Fruit fly (Drosophila melanogaster) whole organism, embryonic: Measurements from ENCODE around the gene MFS18.

Experiments
- Abd-B ChIP-seq: fragments of 200-800 bp; sonication (Bioruptor generic); optimal IDR thresholded peaks from 2 replicates; lab custom pipeline; 2018; ENCODE audit warnings: missing biosample characterization, mild to moderate bottlenecking, missing genetic modification characterization, moderate library complexity
- Ada2b ChIP-seq: fragments of 200-800 bp; sonication (Bioruptor generic); IDR thresholded peaks from 2 replicates; pipeline ENCODE4 v1.3.6; 2022; ENCODE audit warnings: missing biosample characterization, missing genetic modification characterization
- CG10321 ChIP-seq: fragments of 200-800 bp; sonication (Bioruptor generic); IDR thresholded peaks from 2 replicates; pipeline ENCODE4 v1.3.6; 2022; ENCODE audit warnings: missing biosample characterization, missing genetic modification characterization
- CG11504 ChIP-seq: fragments of 200-800 bp; sonication (Bioruptor generic); optimal IDR thresholded peaks from 3 replicates; lab custom pipeline; 2019; ENCODE audit warnings: missing biosample characterization, mild to moderate bottlenecking, missing genetic modification characterization, moderate library complexity
- CG14860 ChIP-seq: fragments of 200-800 bp; sonication (Bioruptor generic); IDR thresholded peaks from 3 replicates; pipeline ENCODE4 v1.3.6; 2022; ENCODE audit warnings: missing biosample characterization, missing genetic modification characterization; ENCODE audit not compliant: partially characterized antibody
- CG1602 ChIP-seq: fragments of 200-800 bp; sonication (Bioruptor generic); optimal IDR thresholded peaks from 3 replicates; lab custom pipeline; 2016; ENCODE audit warnings: missing biosample characterization, missing genetic modification characterization
- CG16813 ChIP-seq: fragments of 200-800 bp; sonication (Bioruptor generic); IDR thresholded peaks from 3 replicates; pipeline ENCODE4 v1.3.6; 2022; ENCODE audit warnings: missing biosample characterization, missing genetic modification characterization; ENCODE audit not compliant: partially characterized antibody
- CG17186 ChIP-seq: fragments of 200-800 bp; sonication (Bioruptor generic); optimal IDR thresholded peaks from 3 replicates; lab custom pipeline; 2017; ENCODE audit warnings: missing biosample characterization, missing genetic modification reagents, missing genetic modification characterization
- CG17912 ChIP-seq: fragments of 200-800 bp; sonication (Bioruptor generic); optimal IDR thresholded peaks from 2 replicates; lab custom pipeline; 2018; ENCODE audit warnings: missing biosample characterization, mild to moderate bottlenecking, missing genetic modification characterization
- CG1792 ChIP-seq: fragments of 200-800 bp; sonication (Bioruptor generic); optimal IDR thresholded peaks from 2 replicates; lab custom pipeline; 2016; ENCODE audit warnings: missing biosample characterization, missing genetic modification characterization
- CG2202 ChIP-seq: fragments of 200-800 bp; sonication (Bioruptor generic); optimal IDR thresholded peaks from 2 replicates; lab custom pipeline; 2018; ENCODE audit warnings: missing biosample characterization, mild to moderate bottlenecking, missing genetic modification characterization
- CG30431 ChIP-seq: fragments of 200-800 bp; sonication (Bioruptor generic); optimal IDR thresholded peaks from 2 replicates; lab custom pipeline; 2017; ENCODE audit warnings: missing biosample characterization, missing genetic modification characterization
- CG31224 ChIP-seq: fragments of 200-800 bp; sonication (Bioruptor generic); IDR thresholded peaks from 2 replicates; pipeline ENCODE4 v1.3.6; 2022; ENCODE audit warnings: missing biosample characterization, missing genetic modification characterization
- CG4328 ChIP-seq: fragments of 200-800 bp; sonication (Bioruptor generic); optimal IDR thresholded peaks from 3 replicates; lab custom pipeline; 2017; ENCODE audit warnings: missing biosample characterization, missing genetic modification reagents, missing genetic modification characterization
- CG4404 ChIP-seq: fragments of 200-800 bp; sonication (Bioruptor generic); IDR thresholded peaks from 2 replicates; pipeline ENCODE4 v1.3.6; 2022; ENCODE audit warnings: missing biosample characterization, missing genetic modification characterization
- CG6654 ChIP-seq: fragments of 200-800 bp; sonication (Bioruptor generic); optimal IDR thresholded peaks from 2 replicates; lab custom pipeline; 2017; ENCODE audit warnings: missing biosample characterization, mild to moderate bottlenecking, missing genetic modification characterization
- CG6689 ChIP-seq: fragments of 200-800 bp; sonication (Bioruptor generic); IDR thresholded peaks from 2 replicates; pipeline ENCODE4 v1.3.6; 2022; ENCODE audit warnings: missing biosample characterization, missing genetic modification characterization
- CG7745 ChIP-seq: fragments of 200-800 bp; sonication (Bioruptor generic); optimal IDR thresholded peaks from 2 replicates; lab custom pipeline; 2018; ENCODE audit warnings: missing biosample characterization, mild to moderate bottlenecking, missing genetic modification characterization, moderate library complexity
- CG9609 ChIP-seq: fragments of 200-800 bp; sonication (Bioruptor generic); optimal IDR thresholded peaks from 3 replicates; lab custom pipeline; 2016; ENCODE audit warnings: missing biosample characterization, missing genetic modification characterization
- Camta ChIP-seq: fragments of 200-800 bp; sonication (Bioruptor generic); optimal IDR thresholded peaks from 2 replicates; lab custom pipeline; 2016; ENCODE audit warnings: missing biosample characterization, missing genetic modification characterization
- Dip2 ChIP-seq: fragments of 200-800 bp; sonication (Bioruptor generic); IDR thresholded peaks from 2 replicates; pipeline ENCODE4 v1.3.6; 2022; ENCODE audit warnings: missing biosample characterization, missing genetic modification characterization
- Elba2 ChIP-seq: fragments of 200-800 bp; sonication (Bioruptor generic); optimal IDR thresholded peaks from 3 replicates; lab custom pipeline; 2016; ENCODE audit warnings: missing biosample characterization, missing genetic modification characterization
- HLH54F ChIP-seq: fragments of 200-800 bp; sonication (Bioruptor generic); optimal IDR thresholded peaks from 3 replicates; lab custom pipeline; 2016; ENCODE audit warnings: missing biosample characterization, missing genetic modification characterization
- Hsf ChIP-seq: fragments of 200-800 bp; sonication (Bioruptor generic); optimal IDR thresholded peaks from 3 replicates; lab custom pipeline; 2016; ENCODE audit warnings: missing biosample characterization, missing genetic modification characterization
- MBD-R2 ChIP-seq: fragments of 200-800 bp; sonication (Bioruptor generic); IDR thresholded peaks from 2 replicates; pipeline ENCODE4 v1.3.6; 2022; ENCODE audit warnings: missing biosample characterization, missing genetic modification characterization
- NC2α ChIP-seq: fragments of 200-800 bp; sonication (Bioruptor generic); optimal IDR thresholded peaks from 2 replicates; lab custom pipeline; 2016; ENCODE audit warnings: missing biosample characterization, missing genetic modification characterization
- Sox102F ChIP-seq: fragments of 200-800 bp; sonication (Bioruptor generic); optimal IDR thresholded peaks from 2 replicates; lab custom pipeline; 2018; ENCODE audit warnings: missing biosample characterization, mild to moderate bottlenecking, missing genetic modification characterization, moderate library complexity
- corto ChIP-seq: fragments of 200-800 bp; sonication (Bioruptor generic); optimal IDR thresholded peaks from 2 replicates; lab custom pipeline; 2016; ENCODE audit warnings: missing biosample characterization, mild to moderate bottlenecking, missing genetic modification characterization, moderate library complexity
- crol ChIP-seq: fragments of 200-800 bp; sonication (Bioruptor generic); IDR thresholded peaks from 2 replicates; pipeline ENCODE4 v1.3.6; 2022; ENCODE audit warnings: missing biosample characterization, missing genetic modification characterization
- danr ChIP-seq: fragments of 200-800 bp; sonication (Bioruptor generic); IDR thresholded peaks from 2 replicates; pipeline ENCODE4 v1.3.6; 2022; ENCODE audit warnings: missing biosample characterization, missing genetic modification characterization
- dati ChIP-seq: fragments of 200-800 bp; sonication (Bioruptor generic); IDR thresholded peaks from 2 replicates; pipeline ENCODE4 v1.3.6; 2022; ENCODE audit warnings: missing biosample characterization, missing genetic modification characterization
- exex ChIP-seq: fragments of 200-800 bp; sonication (Bioruptor generic); optimal IDR thresholded peaks from 4 replicates; lab custom pipeline; 2018; ENCODE audit warnings: missing biosample characterization, mild to moderate bottlenecking, missing genetic modification characterization, moderate library complexity
- ftz-f1 ChIP-seq: fragments of 200-800 bp; sonication (Bioruptor generic); optimal IDR thresholded peaks from 2 replicates; lab custom pipeline; 2016; ENCODE audit warnings: missing biosample characterization, missing genetic modification characterization
- h ChIP-seq: fragments of >200 bp; optimal IDR thresholded peaks from 2 replicates; lab custom pipeline; 2017
- her ChIP-seq: fragments of 200-800 bp; sonication (Bioruptor generic); optimal IDR thresholded peaks from 2 replicates; lab custom pipeline; 2016; ENCODE audit warnings: missing biosample characterization, missing genetic modification characterization
- hkb ChIP-seq, 2 experiments: fragments of 200-800 bp in 1 of 2; fragments of >200 bp in 1 of 2; sonication (Bioruptor generic) in 1 of 2; IDR thresholded peaks in 1 of 2; optimal IDR thresholded peaks in 1 of 2; 2 replicates each; pipeline versions ENCODE4 v1.3.6 to Lab custom; 2017 to 2022; ENCODE audit warnings: missing biosample characterization in 1 of 2, missing genetic modification characterization in 1 of 2
- kah ChIP-seq: fragments of 200-800 bp; sonication (Bioruptor generic); optimal IDR thresholded peaks from 2 replicates; lab custom pipeline; 2018; ENCODE audit warnings: missing biosample characterization, mild to moderate bottlenecking, missing genetic modification characterization
- mld ChIP-seq: fragments of 200-800 bp; sonication (Bioruptor generic); IDR thresholded peaks from 3 replicates; pipeline ENCODE4 v1.3.6; 2022; ENCODE audit warnings: missing biosample characterization, missing genetic modification characterization; ENCODE audit not compliant: partially characterized antibody
- nmo ChIP-seq: fragments of 200-800 bp; sonication (Bioruptor generic); optimal IDR thresholded peaks from 2 replicates; lab custom pipeline; 2018; ENCODE audit warnings: missing biosample characterization, mild to moderate bottlenecking, missing genetic modification characterization, moderate library complexity
- pan ChIP-seq, 4 experiments: fragments of >200 bp in 3 of 4; fragments of 200-800 bp in 1 of 4; sonication (Bioruptor generic) in 1 of 4; optimal IDR thresholded peaks in 3 of 4; IDR thresholded peaks in 1 of 4; 2 replicates each; pipeline versions ENCODE4 v1.3.6 to Lab custom; 2017 to 2022; ENCODE audit warnings: missing biosample characterization in 2 of 4, missing genetic modification characterization in 2 of 4, mixed read lengths in 1 of 4
- pfk ChIP-seq: fragments of 200-800 bp; sonication (Bioruptor generic); optimal IDR thresholded peaks from 2 replicates; lab custom pipeline; 2018; ENCODE audit warnings: missing biosample characterization, mild to moderate bottlenecking, missing genetic modification characterization, moderate library complexity
- pum ChIP-seq: fragments of 200-800 bp; sonication (Bioruptor generic); optimal IDR thresholded peaks from 2 replicates; lab custom pipeline; 2016; ENCODE audit warnings: missing biosample characterization, missing genetic modification characterization
- ranshi ChIP-seq: fragments of 200-800 bp; sonication (Bioruptor generic); IDR thresholded peaks from 2 replicates; pipeline ENCODE4 v1.3.6; 2022; ENCODE audit warnings: missing biosample characterization, missing genetic modification characterization
- tio ChIP-seq: fragments of 200-800 bp; sonication (Bioruptor generic); optimal IDR thresholded peaks from 2 replicates; lab custom pipeline; 2017; ENCODE audit warnings: missing biosample characterization, missing genetic modification characterization, inconsistent platforms
- trem ChIP-seq: fragments of 200-800 bp; optimal IDR thresholded peaks from 3 replicates; lab custom pipeline; 2019; ENCODE audit warnings: missing biosample characterization, mild to moderate bottlenecking, missing genetic modification characterization, moderate library complexity
- twi ChIP-seq: fragments of 200-800 bp; optimal IDR thresholded peaks from 2 replicates; lab custom pipeline; 2019; ENCODE audit warnings: missing biosample characterization, mild to moderate bottlenecking, missing genetic modification characterization, moderate library complexity
- wdn ChIP-seq: fragments of 200-800 bp; sonication (Bioruptor generic); IDR thresholded peaks from 2 replicates; pipeline ENCODE4 v1.3.6; 2022; ENCODE audit warnings: missing biosample characterization, missing genetic modification characterization

MFS18 gene

dm6 chr2L:4458119-4459056 is 10.0 kb upstream of the MFS18 start, which contains the start of gene RpL27A (continued):
- peak; percentile 73 for TF ChIP-seq ranshi
- TF ChIP-seq CG6689 (GFP tag; lab: Robert Waterston, UW) = peak; percentile 73
- TF ChIP-seq pfk (GFP tag; lab: Kevin White, UChicago) = peak; percentile 78
- peak; percentile 65 for TF ChIP-seq CG16813 (GFP tag; lab: Robert Waterston, UW)
- no peak for TF ChIP-seq hkb (optimal IDR thresholded peaks at IDR 0.05; lab: Kevin White, UChicago)
- peak; percentile 81 for TF ChIP-seq hkb (GFP tag; IDR thresholded peaks at IDR 0.05; lab: Robert Waterston, UW)
- peak; percentile 40 for TF ChIP-seq exex (tag; lab: Kevin White, UChicago)
- no peak for TF ChIP-seq corto (GFP tag; lab: Kevin White, UChicago)
- peak; percentile 69 for TF ChIP-seq Hsf (GFP tag; lab: Kevin White, UChicago)
- peak; percentile 30 for TF ChIP-seq HLH54F
- peak; percentile 45 for TF ChIP-seq CG17186 (GFP tag; lab: Kevin White, UChicago)
- peak; percentile 77 for TF ChIP-seq CG11504 (tag; lab: Kevin White, UChicago)
- TF ChIP-seq pum (GFP tag; lab: Kevin White, UChicago) = peak; percentile 4
- peak; percentile 66 for TF ChIP-seq Camta
- peak; percentile 6 for TF ChIP-seq ftz-f1 (GFP tag; lab: Kevin White, UChicago)
- peak; percentile 76 for TF ChIP-seq Sox102F (GFP tag; lab: Kevin White, UChicago)
- peak; percentile 44 for TF ChIP-seq trem (tag; lab: Kevin White, UChicago)
- TF ChIP-seq CG7745 = peak; percentile 39
- peak; percentile 81 for TF ChIP-seq kah (GFP tag; lab: Kevin White, UChicago)
- TF ChIP-seq pan (optimal IDR thresholded peaks at IDR 0.05; lab: Kevin White, UChicago) = no peak
- peak in 1 of 2 experiments; percentile 78 for TF ChIP-seq pan (GFP tag; optimal IDR thresholded peaks at IDR 0.05 in 1 of 2, IDR thresholded peaks at IDR 0.05 in 1 of 2)
- no peak for TF ChIP-seq Dip2 (GFP tag; lab: Robert Waterston, UW)
- TF ChIP-seq CG31224 (GFP tag; lab: Robert Waterston, UW) = peak; percentile 54; the same call in 1 of the 2 replicates
- peak; percentile 56 for TF ChIP-seq MBD-R2 (GFP tag; lab: Robert Waterston, UW)
- TF ChIP-seq her (GFP tag; lab: Kevin White, UChicago) = peak; percentile 71
- peak; percentile 76 for TF ChIP-seq dati (GFP tag; lab: Robert Waterston, UW)
- TF ChIP-seq NC2α = peak; percentile 56
- peak; percentile 79 for TF ChIP-seq nmo (GFP tag; lab: Kevin White, UChicago)
- TF ChIP-seq Ada2b (GFP tag; lab: Robert Waterston, UW) = peak; percentile 56
- no peak for TF ChIP-seq danr (GFP tag; lab: Robert Waterston, UW)
- TF ChIP-seq twi (tag; lab: Kevin White, UChicago) = peak; percentile 55
- peak; percentile 63 for TF ChIP-seq CG6654 (GFP tag; lab: Kevin White, UChicago)
- no peak for TF ChIP-seq Elba2 (GFP tag; lab: Kevin White, UChicago)
- TF ChIP-seq wdn (GFP tag; lab: Robert Waterston, UW) = peak; percentile 53
- TF ChIP-seq CG14860 (GFP tag; lab: Robert Waterston, UW) = no peak
- TF ChIP-seq CG1792 (GFP tag; lab: Kevin White, UChicago) = peak; percentile 8
- TF ChIP-seq CG4328 (GFP tag; lab: Kevin White, UChicago) = peak; percentile 77
- TF ChIP-seq CG1602 (GFP tag; lab: Kevin White, UChicago) = peak; percentile 47
- peak; percentile 47 for TF ChIP-seq Abd-B
- no peak for TF ChIP-seq tio (GFP tag; lab: Kevin White, UChicago)
- TF ChIP-seq mld = no peak
- TF ChIP-seq h (lab: Kevin White, UChicago) = no peak
- peak; percentile 13; the same call in 1 of the 2 replicates for TF ChIP-seq CG4404 (GFP tag; lab: Robert Waterston, UW)
- peak; percentile 53; the same call in 1 of the 2 replicates for TF ChIP-seq CG10321 (GFP tag; lab: Robert Waterston, UW)
- TF ChIP-seq CG2202 (tag; lab: Kevin White, UChicago) = peak; percentile 77
- TF ChIP-seq CG30431 = peak; percentile 65
- peak; percentile 48; the same call in 1 of the 2 replicates for TF ChIP-seq crol (GFP tag; lab: Robert Waterston, UW)
- TF ChIP-seq CG9609 (GFP tag; lab: Kevin White, UChicago) = peak; percentile 48
- TF ChIP-seq CG17912 (GFP tag; lab: Kevin White, UChicago) = peak; percentile 94
